Fruit fly (Drosophila melanogaster) whole organism, embryonic: ENCODE measurements around the gene zuc.

Experiments used
- Awh ChIP-seq: fragments of 200-800 bp; sonication (Bioruptor generic); IDR thresholded peaks from 2 replicates; pipeline ENCODE4, ENCODE4 v1.3.6; 2022; ENCODE audit warnings: missing biosample characterization, missing genetic modification characterization
- B-H2 ChIP-seq: fragments of 200-800 bp; sonication (Bioruptor generic); optimal IDR thresholded peaks from 2 replicates; lab custom pipeline; 2018; ENCODE audit warnings: missing biosample characterization, mild to moderate bottlenecking, missing genetic modification characterization
- BtbVII ChIP-seq: fragments of 200-800 bp; sonication (Bioruptor generic); optimal IDR thresholded peaks from 3 replicates; lab custom pipeline; 2017; ENCODE audit warnings: missing biosample characterization, mild to moderate bottlenecking, missing genetic modification characterization
- C15 ChIP-seq: fragments of 200-800 bp; sonication (Bioruptor generic); IDR thresholded peaks from 3 replicates; pipeline ENCODE4 v1.3.6; 2022; ENCODE audit warnings: missing biosample characterization, missing genetic modification characterization
- CG10565 ChIP-seq: fragments of 200-800 bp; sonication (Bioruptor generic); optimal IDR thresholded peaks from 3 replicates; lab custom pipeline; 2016; ENCODE audit warnings: missing biosample characterization, mild to moderate bottlenecking, missing genetic modification characterization
- CG11456 ChIP-seq: fragments of 200-800 bp; sonication (Bioruptor generic); IDR thresholded peaks from 3 replicates; pipeline ENCODE4 v1.3.6; 2022; ENCODE audit warnings: missing biosample characterization, missing genetic modification characterization
- CG11504 ChIP-seq: fragments of 200-800 bp; sonication (Bioruptor generic); optimal IDR thresholded peaks from 3 replicates; lab custom pipeline; 2019; ENCODE audit warnings: missing biosample characterization, mild to moderate bottlenecking, missing genetic modification characterization, moderate library complexity
- CG12219 ChIP-seq: fragments of 200-800 bp; sonication (Bioruptor generic); optimal IDR thresholded peaks from 3 replicates; lab custom pipeline; 2018; ENCODE audit warnings: missing biosample characterization, mild to moderate bottlenecking, missing genetic modification characterization
- CG12236 ChIP-seq: fragments of 200-800 bp; sonication (Bioruptor generic); optimal IDR thresholded peaks from 2 replicates; lab custom pipeline; 2016; ENCODE audit warnings: missing biosample characterization, missing genetic modification characterization
- CG17568 ChIP-seq: fragments of 200-800 bp; sonication (Bioruptor generic); optimal IDR thresholded peaks from 2 replicates; lab custom pipeline; 2018; ENCODE audit warnings: missing biosample characterization, mild to moderate bottlenecking, missing genetic modification characterization, moderate library complexity
- CG2202 ChIP-seq: fragments of 200-800 bp; sonication (Bioruptor generic); optimal IDR thresholded peaks from 2 replicates; lab custom pipeline; 2018; ENCODE audit warnings: missing biosample characterization, mild to moderate bottlenecking, missing genetic modification characterization
- CG3995 ChIP-seq: fragments of 200-800 bp; sonication (Bioruptor generic); optimal IDR thresholded peaks from 3 replicates; lab custom pipeline; 2016; ENCODE audit warnings: missing biosample characterization, missing genetic modification characterization
- CG4328 ChIP-seq: fragments of 200-800 bp; sonication (Bioruptor generic); optimal IDR thresholded peaks from 3 replicates; lab custom pipeline; 2017; ENCODE audit warnings: missing biosample characterization, missing genetic modification reagents, missing genetic modification characterization
- CG4424 ChIP-seq: fragments of 200-800 bp; sonication (Bioruptor generic); optimal IDR thresholded peaks from 3 replicates; lab custom pipeline; 2016; ENCODE audit warnings: missing biosample characterization, missing genetic modification characterization
- CG7271 ChIP-seq: fragments of 200-800 bp; sonication (Bioruptor generic); optimal IDR thresholded peaks from 2 replicates; lab custom pipeline; 2018; ENCODE audit warnings: missing biosample characterization, mild to moderate bottlenecking, missing genetic modification characterization, moderate library complexity
- CG7745 ChIP-seq: fragments of 200-800 bp; sonication (Bioruptor generic); optimal IDR thresholded peaks from 2 replicates; lab custom pipeline; 2018; ENCODE audit warnings: missing biosample characterization, mild to moderate bottlenecking, missing genetic modification characterization, moderate library complexity
- CG7987 ChIP-seq: fragments of 200-800 bp; sonication (Bioruptor generic); optimal IDR thresholded peaks from 2 replicates; lab custom pipeline; 2018; ENCODE audit warnings: missing biosample characterization, mild to moderate bottlenecking, missing genetic modification characterization, moderate library complexity
- CG8359 ChIP-seq: fragments of 200-800 bp; sonication (Bioruptor generic); optimal IDR thresholded peaks from 2 replicates; lab custom pipeline; 2017; ENCODE audit warnings: missing biosample characterization, mild to moderate bottlenecking, missing genetic modification characterization, borderline replicate concordance
- CG8388 ChIP-seq: fragments of 200-800 bp; sonication (Bioruptor generic); optimal IDR thresholded peaks from 2 replicates; lab custom pipeline; 2019; ENCODE audit warnings: missing biosample characterization, mild to moderate bottlenecking, missing genetic modification characterization, moderate library complexity
- CG8478 ChIP-seq: fragments of >200 bp; optimal IDR thresholded peaks from 2 replicates; lab custom pipeline; 2018
- CG8924 ChIP-seq: fragments of 200-800 bp; optimal IDR thresholded peaks from 3 replicates; lab custom pipeline; 2019; ENCODE audit warnings: missing biosample characterization, mild to moderate bottlenecking, missing genetic modification characterization, moderate library complexity
- Dbx ChIP-seq: fragments of 200-800 bp; sonication (Bioruptor generic); IDR thresholded peaks from 3 replicates; pipeline ENCODE4 v1.3.6; 2022; ENCODE audit warnings: missing biosample characterization, missing genetic modification characterization
- Dref ChIP-seq: fragments of 200-800 bp; sonication (Bioruptor generic); IDR thresholded peaks from 2 replicates; pipeline ENCODE4 v1.3.6; 2022; ENCODE audit warnings: missing biosample characterization, missing genetic modification characterization
- Ets65A ChIP-seq: fragments of 200-800 bp; sonication (Bioruptor generic); peaks from one replicate; lab custom pipeline; 2016; ENCODE audit warnings: missing biosample characterization, missing genetic modification characterization
- Fer3 ChIP-seq: fragments of 200-800 bp; sonication (Bioruptor generic); optimal IDR thresholded peaks from 2 replicates; lab custom pipeline; 2018; ENCODE audit warnings: missing biosample characterization, mild to moderate bottlenecking, missing genetic modification characterization, moderate library complexity
- Hsf ChIP-seq: fragments of 200-800 bp; sonication (Bioruptor generic); optimal IDR thresholded peaks from 3 replicates; lab custom pipeline; 2016; ENCODE audit warnings: missing biosample characterization, missing genetic modification characterization
- Mad ChIP-seq: fragments of 200-800 bp; sonication (Bioruptor generic); optimal IDR thresholded peaks from 2 replicates; lab custom pipeline; 2016; ENCODE audit warnings: missing biosample characterization, missing genetic modification characterization
- Ssrp ChIP-seq: fragments of 200-800 bp; sonication (Bioruptor generic); optimal IDR thresholded peaks from 2 replicates; lab custom pipeline; 2018; ENCODE audit warnings: missing biosample characterization, mild to moderate bottlenecking, missing genetic modification characterization, moderate library complexity
- TFAM ChIP-seq: fragments of 200-800 bp; sonication (Bioruptor generic); optimal IDR thresholded peaks from 2 replicates; lab custom pipeline; 2017; ENCODE audit warnings: missing biosample characterization, missing genetic modification characterization, inconsistent platforms
- ara ChIP-seq: fragments of 200-800 bp; sonication (Bioruptor generic); IDR thresholded peaks from 2 replicates; pipeline ENCODE4 v1.3.6; 2022; ENCODE audit warnings: missing biosample characterization, missing genetic modification characterization
- ato ChIP-seq: fragments of 200-800 bp; sonication (Bioruptor generic); IDR thresholded peaks from 2 replicates; pipeline ENCODE4 v1.3.6; 2022; ENCODE audit warnings: missing biosample characterization, missing genetic modification characterization; ENCODE audit not compliant: partially characterized antibody
- bsh ChIP-seq, 2 experiments: fragments of 200-800 bp; sonication (Bioruptor generic); optimal IDR thresholded peaks; 2 replicates each; lab custom pipeline; 2017 to 2018; ENCODE audit warnings: mild to moderate bottlenecking in 2 of 2, missing biosample characterization in 2 of 2, missing genetic modification characterization in 2 of 2, moderate library complexity in 1 of 2
- btn ChIP-seq: fragments of 200-800 bp; sonication (Bioruptor generic); optimal IDR thresholded peaks from 2 replicates; lab custom pipeline; 2016; ENCODE audit warnings: missing biosample characterization, missing genetic modification characterization
- chm ChIP-seq: fragments of 200-800 bp; sonication (Bioruptor generic); IDR thresholded peaks from 2 replicates; pipeline ENCODE4 v1.3.6; 2022; ENCODE audit warnings: missing biosample characterization, missing genetic modification characterization
- cwo ChIP-seq: fragments of 200-800 bp; sonication (Bioruptor generic); optimal IDR thresholded peaks from 3 replicates; lab custom pipeline; 2017; ENCODE audit warnings: missing biosample characterization, missing genetic modification characterization, mild to moderate bottlenecking, moderate library complexity, missing genetic modification reagents
- gro ChIP-seq: fragments of 200-800 bp; sonication (Bioruptor generic); optimal IDR thresholded peaks from 2 replicates; lab custom pipeline; 2016; ENCODE audit warnings: missing biosample characterization, missing genetic modification characterization
- hbn ChIP-seq: fragments of 200-800 bp; sonication (Bioruptor generic); IDR thresholded peaks from 2 replicates; pipeline ENCODE4 v1.3.6; 2022; ENCODE audit warnings: missing biosample characterization, missing genetic modification characterization; ENCODE audit not compliant: partially characterized antibody
- klu ChIP-seq: fragments of 200-800 bp; sonication (Bioruptor generic); IDR thresholded peaks from 2 replicates; pipeline ENCODE4 v1.3.6; 2022; ENCODE audit warnings: missing biosample characterization, missing genetic modification characterization
- mam ChIP-seq: fragments of 200-800 bp; sonication (Bioruptor generic); optimal IDR thresholded peaks from 3 replicates; lab custom pipeline; 2016; ENCODE audit warnings: missing biosample characterization, missing genetic modification characterization
- mld ChIP-seq: fragments of 200-800 bp; sonication (Bioruptor generic); IDR thresholded peaks from 3 replicates; pipeline ENCODE4 v1.3.6; 2022; ENCODE audit warnings: missing biosample characterization, missing genetic modification characterization; ENCODE audit not compliant: partially characterized antibody
- onecut ChIP-seq: fragments of 200-800 bp; sonication (Bioruptor generic); IDR thresholded peaks from 2 replicates; pipeline ENCODE4 v1.3.6; 2022; ENCODE audit warnings: missing biosample characterization, missing genetic modification characterization
- pita ChIP-seq: fragments of 200-800 bp; sonication (Bioruptor generic); optimal IDR thresholded peaks from 2 replicates; lab custom pipeline; 2017; ENCODE audit warnings: missing biosample characterization, mild to moderate bottlenecking, missing genetic modification characterization
- psq ChIP-seq: fragments of 200-800 bp; sonication (Bioruptor generic); optimal IDR thresholded peaks from 2 replicates; lab custom pipeline; 2017; ENCODE audit warnings: missing biosample characterization, missing genetic modification characterization
- rib ChIP-seq: fragments of 200-800 bp; sonication (Bioruptor generic); IDR thresholded peaks from 2 replicates; pipeline ENCODE4 v1.3.6; 2022; ENCODE audit warnings: missing biosample characterization, missing genetic modification characterization
- sisA ChIP-seq: fragments of 200-800 bp; sonication (Bioruptor generic); IDR thresholded peaks from 2 replicates; pipeline ENCODE4 v1.3.6; 2022; ENCODE audit warnings: missing biosample characterization, missing genetic modification characterization
- slou ChIP-seq: fragments of 200-800 bp; sonication (Bioruptor generic); optimal IDR thresholded peaks from 3 replicates; lab custom pipeline; 2016; ENCODE audit warnings: missing biosample characterization, missing genetic modification characterization
- tin ChIP-seq: fragments of 200-800 bp; sonication (Bioruptor generic); optimal IDR thresholded peaks from 3 replicates; lab custom pipeline; 2016; ENCODE audit warnings: missing biosample characterization, missing genetic modification characterization
- tll ChIP-seq, 2 experiments: fragments of 200-800 bp in 1 of 2; fragments of >200 bp in 1 of 2; sonication (Bioruptor generic) in 1 of 2; optimal IDR thresholded peaks; 2 replicates each; lab custom pipeline; 2017 to 2019; ENCODE audit warnings: missing biosample characterization in 2 of 2, missing genetic modification characterization in 2 of 2, mild to moderate bottlenecking in 1 of 2, moderate library complexity in 1 of 2
- trem ChIP-seq: fragments of 200-800 bp; optimal IDR thresholded peaks from 3 replicates; lab custom pipeline; 2019; ENCODE audit warnings: missing biosample characterization, mild to moderate bottlenecking, missing genetic modification characterization, moderate library complexity
- trh ChIP-seq: fragments of 200-800 bp; sonication (Bioruptor generic); optimal IDR thresholded peaks from 2 replicates; lab custom pipeline; 2016; ENCODE audit warnings: missing biosample characterization, missing genetic modification characterization
- usp ChIP-seq: fragments of >200 bp; optimal IDR thresholded peaks from 2 replicates; lab custom pipeline; 2017; ENCODE audit warnings: missing biosample characterization, missing genetic modification characterization

Gene zuc

dm6 chr2L:11970853-11971397, 18.8 kb downstream of the zuc start (continued):
- no peak for TF ChIP-seq trh (GFP tag; lab: Kevin White, UChicago)
- TF ChIP-seq CG8388 (GFP tag; lab: Kevin White, UChicago): no peak
- no peak for TF ChIP-seq Fer3
- peak; percentile 16 for TF ChIP-seq CG11504 (tag; lab: Kevin White, UChicago)
- TF ChIP-seq CG7987 (GFP tag; lab: Kevin White, UChicago): no peak
- TF ChIP-seq CG8478 (lab: Kevin White, UChicago): peak; percentile 92
- no peak for TF ChIP-seq gro
- TF ChIP-seq btn (GFP tag; lab: Kevin White, UChicago): no peak
- TF ChIP-seq trem (tag; lab: Kevin White, UChicago): no peak
- TF ChIP-seq Awh (GFP tag; lab: Robert Waterston, UW): 0 out of 2 replicates have a peak, but pooled peaks have one; percentile 35
- TF ChIP-seq psq (GFP tag; lab: Kevin White, UChicago): no peak
- TF ChIP-seq chm (GFP tag; lab: Robert Waterston, UW): peak; percentile 65
- no peak for TF ChIP-seq Ssrp
- peak; percentile 47 for TF ChIP-seq CG8924
- no peak for TF ChIP-seq BtbVII
- TF ChIP-seq CG11456 (GFP tag; lab: Robert Waterston, UW): 0 out of 3 replicates have a peak, but pooled peaks have one; percentile 51
- no peak for TF ChIP-seq Dref (GFP tag; lab: Robert Waterston, UW)
- TF ChIP-seq mld (GFP tag; lab: Robert Waterston, UW): no peak
- TF ChIP-seq hbn (GFP tag; lab: Robert Waterston, UW): no peak
- no peak for TF ChIP-seq CG10565 (GFP tag; lab: Kevin White, UChicago)
- no peak for TF ChIP-seq ara
- no peak for TF ChIP-seq CG7745 (tag; lab: Kevin White, UChicago)
- no peak for TF ChIP-seq slou (GFP tag; lab: Kevin White, UChicago)
- peak; percentile 54; the same call in 1 of the 3 replicates for TF ChIP-seq Dbx (GFP tag; lab: Robert Waterston, UW)
- no peak for TF ChIP-seq Ets65A (GFP tag; lab: Kevin White, UChicago)
- TF ChIP-seq CG4424 (GFP tag; lab: Kevin White, UChicago): no peak
- peak; percentile 29; the same call in 1 of the 2 replicates for TF ChIP-seq onecut
- TF ChIP-seq CG12236 (GFP tag; lab: Kevin White, UChicago): no peak
- no peak for TF ChIP-seq Mad (GFP tag; lab: Kevin White, UChicago)
- TF ChIP-seq cwo (GFP tag; lab: Kevin White, UChicago): peak; percentile 30
- no peak for TF ChIP-seq B-H2 (GFP tag; lab: Kevin White, UChicago)
- TF ChIP-seq tin (GFP tag; lab: Kevin White, UChicago): no peak
- no peak for TF ChIP-seq klu (GFP tag; lab: Robert Waterston, UW)
- TF ChIP-seq usp (GFP tag; lab: Kevin White, UChicago): no peak
- TF ChIP-seq CG2202 (tag; lab: Kevin White, UChicago): no peak
- TF ChIP-seq CG4328: no peak
- no peak for TF ChIP-seq sisA
- TF ChIP-seq bsh (GFP tag; optimal IDR thresholded peaks at IDR 0.05; lab: Kevin White, UChicago): no peak
- peak; percentile 27 for TF ChIP-seq CG8359
- no peak for TF ChIP-seq mam (GFP tag; lab: Kevin White, UChicago)
- peak; percentile 69 for TF ChIP-seq CG3995
- no peak for TF ChIP-seq CG17568 (GFP tag; lab: Kevin White, UChicago)
- TF ChIP-seq Hsf: no peak
- peak; percentile 7; the same call in 1 of the 2 replicates for TF ChIP-seq ato
- no peak for TF ChIP-seq CG12219
- TF ChIP-seq TFAM (GFP tag; lab: Kevin White, UChicago): no peak
- TF ChIP-seq C15 (GFP tag; lab: Robert Waterston, UW): no peak
- 0 out of 2 replicates have a peak, but pooled peaks have one; percentile 44 for TF ChIP-seq rib
- peak in 1 of 2 experiments; percentile 77 for TF ChIP-seq tll (GFP tag; optimal IDR thresholded peaks at IDR 0.05; lab: Kevin White, UChicago)
- TF ChIP-seq CG7271: no peak
- no peak for TF ChIP-seq pita (GFP tag; lab: Kevin White, UChicago)
